Worm (Caenorhabditis elegans): ENCODE data around the gene C13E3.1.

The C13E3.1 gene

DNA sequence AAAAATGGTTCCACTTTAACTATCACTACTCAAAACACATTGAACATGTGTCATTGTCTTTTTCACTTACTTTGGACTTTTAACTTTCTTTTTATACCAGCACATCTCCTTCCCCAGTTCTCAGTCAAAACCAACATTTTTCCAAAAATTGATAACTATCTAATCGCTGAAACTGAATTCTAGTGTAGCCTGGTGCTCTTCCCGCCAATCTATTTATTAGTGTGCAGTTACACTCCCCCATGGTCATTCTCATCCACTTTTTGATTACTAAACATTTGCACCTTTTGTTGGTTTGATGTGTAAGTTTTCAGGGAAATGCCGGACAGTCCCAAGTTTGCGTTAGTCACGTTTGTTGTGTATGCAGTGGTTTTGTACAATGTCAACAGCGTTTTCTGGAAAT is 41.3 kb downstream of the C13E3.1 start:
- no peak for TF ChIP-seq nhr-237 (tag; optimal IDR thresholded peaks at IDR 0.05)
- no peak for TF ChIP-seq bed-3 (GFP tag; optimal IDR thresholded peaks at IDR 0.05)
- no peak for TF ChIP-seq nhr-76 (tag; optimal IDR thresholded peaks at IDR 0.05)
- no peak for TF ChIP-seq snpc-4 (tag; optimal IDR thresholded peaks at IDR 0.05)
- TF ChIP-seq blmp-1 (tag; optimal IDR thresholded peaks at IDR 0.05) = no peak
- no peak for TF ChIP-seq nhr-28 (tag; optimal IDR thresholded peaks at IDR 0.05)
- no peak for TF ChIP-seq ceh-83 (GFP tag; optimal IDR thresholded peaks at IDR 0.05)
- no peak for TF ChIP-seq cnd-1 (tag; optimal IDR thresholded peaks at IDR 0.05)
- no peak for TF ChIP-seq flh-1 (GFP tag; optimal IDR thresholded peaks at IDR 0.05)

- TF ChIP-seq flh-1 (GFP tag; optimal IDR thresholded peaks at IDR 0.05) = no peak
- no peak for TF ChIP-seq elt-1 (tag; optimal IDR thresholded peaks at IDR 0.05; ENCODE audit: borderline replicate concordance, insufficient read depth)
- TF ChIP-seq M03D4.4 (tag; optimal IDR thresholded peaks at IDR 0.05) = no peak
Measured at ce11 chrX:8934988-8935387, 42.1 kb downstream of the C13E3.1 start.

ce11 chrX:8939389-8939788 is 46.5 kb downstream of the C13E3.1 start:
- TF ChIP-seq sem-2 (GFP tag; optimal IDR thresholded peaks at IDR 0.05) (no peak), ztf-11 (tag; optimal IDR thresholded peaks at IDR 0.05) (no peak), ceh-83 (GFP tag; optimal IDR thresholded peaks at IDR 0.05) (no peak), zip-8 (tag; optimal IDR thresholded peaks at IDR 0.05) (no peak), tbx-8 (GFP tag; optimal IDR thresholded peaks at IDR 0.05) (no peak), ham-2 (GFP tag; optimal IDR thresholded peaks at IDR 0.05) (no peak), mep-1 (tag; optimal IDR thresholded peaks at IDR 0.05) (no peak), nhr-237 (tag; optimal IDR thresholded peaks at IDR 0.05) (no peak), unc-39 (tag; optimal IDR thresholded peaks at IDR 0.05) (no peak), lin-13 (tag; optimal IDR thresholded peaks at IDR 0.05) (no peak), ces-1 (GFP tag; optimal IDR thresholded peaks at IDR 0.05) (no peak), pha-4 (tag; optimal IDR thresholded peaks at IDR 0.05) (no peak), mls-2 (tag; optimal IDR thresholded peaks at IDR 0.05) (no peak), mab-5 (tag; optimal IDR thresholded peaks at IDR 0.05) (no peak), bed-3 (GFP tag; optimal IDR thresholded peaks at IDR 0.05) (no peak), elt-1 (tag; optimal IDR thresholded peaks at IDR 0.05; ENCODE audit: borderline replicate concordance, insufficient read depth) (no peak), nhr-76 (tag; optimal IDR thresholded peaks at IDR 0.05) (no peak), ceh-39 (tag; optimal IDR thresholded peaks at IDR 0.05) (no peak), elt-3 (tag; optimal IDR thresholded peaks at IDR 0.05) (no peak)

- TF ChIP-seq nhr-76 (tag; optimal IDR thresholded peaks at IDR 0.05) (no peak), ham-2 (GFP tag; optimal IDR thresholded peaks at IDR 0.05) (no peak), lin-32 (GFP tag; optimal IDR thresholded peaks at IDR 0.05) (no peak), nhr-12 (tag; optimal IDR thresholded peaks at IDR 0.05) (no peak), unc-39 (tag; optimal IDR thresholded peaks at IDR 0.05) (no peak), hlh-1 (tag; optimal IDR thresholded peaks at IDR 0.05) (no peak), ceh-43 (GFP tag; optimal IDR thresholded peaks at IDR 0.05) (no peak), ces-1 (GFP tag; optimal IDR thresholded peaks at IDR 0.05) (no peak), nhr-237 (tag; optimal IDR thresholded peaks at IDR 0.05) (no peak), nhr-2 (tag; optimal IDR thresholded peaks at IDR 0.05) (no peak), unc-62 (GFP tag; optimal IDR thresholded peaks at IDR 0.05) (no peak), flh-1 (GFP tag; optimal IDR thresholded peaks at IDR 0.05) (no peak), lsy-2 (tag; optimal IDR thresholded peaks at IDR 0.05) (no peak), ztf-11 (tag; optimal IDR thresholded peaks at IDR 0.05) (no peak)
Measured at ce11 chrX:8940059-8940458, 47.2 kb downstream of the C13E3.1 start, which contains the start of gene dylt-2. TSS of gene dylt-2 (minus strand) at chrX:8940159.

- TF ChIP-seq drap-1 (GFP tag; optimal IDR thresholded peaks at IDR 0.05) = peak; percentile 10
- TF ChIP-seq ham-2 (GFP tag; optimal IDR thresholded peaks at IDR 0.05) = no peak
- no peak for TF ChIP-seq unc-62 (GFP tag; optimal IDR thresholded peaks at IDR 0.05)
- no peak for TF ChIP-seq unc-120 (tag; optimal IDR thresholded peaks at IDR 0.05; ENCODE audit: poor library complexity, severe bottlenecking)
- TF ChIP-seq cnd-1 (tag; optimal IDR thresholded peaks at IDR 0.05) = peak; percentile 33
- no peak for TF ChIP-seq flh-1 (GFP tag; optimal IDR thresholded peaks at IDR 0.05)
- no peak for TF ChIP-seq lin-13 (tag; optimal IDR thresholded peaks at IDR 0.05)
- TF ChIP-seq elt-1 (tag; optimal IDR thresholded peaks at IDR 0.05; ENCODE audit: borderline replicate concordance, insufficient read depth) = no peak
- peak; percentile 38 for TF ChIP-seq bed-3 (GFP tag; optimal IDR thresholded peaks at IDR 0.05)
- TF ChIP-seq M03D4.4 (tag; optimal IDR thresholded peaks at IDR 0.05) = peak; percentile 45
- TF ChIP-seq mab-5 (tag; optimal IDR thresholded peaks at IDR 0.05) = no peak
- TF ChIP-seq lin-32 (GFP tag; optimal IDR thresholded peaks at IDR 0.05) = peak; percentile 6
- peak; percentile 7 for TF ChIP-seq sem-2 (GFP tag; optimal IDR thresholded peaks at IDR 0.05)
- no peak for TF ChIP-seq nhr-28 (tag; optimal IDR thresholded peaks at IDR 0.05)
- TF ChIP-seq lsy-2 (tag; optimal IDR thresholded peaks at IDR 0.05) = no peak
- no peak for TF ChIP-seq ceh-43 (GFP tag; optimal IDR thresholded peaks at IDR 0.05)
- TF ChIP-seq elt-3 (tag; optimal IDR thresholded peaks at IDR 0.05) = no peak
- TF ChIP-seq sptf-1 (tag; optimal IDR thresholded peaks at IDR 0.05) = peak; percentile 51
- no peak for TF ChIP-seq ztf-11 (tag; optimal IDR thresholded peaks at IDR 0.05)
Measured at ce11 chrX:8944078-8944477, 51.2 kb downstream of the C13E3.1 start.
